Worm (Caenorhabditis elegans) whole organism, late embryonic: ENCODE measurements around the gene ZC513.14.

Source experiments
- K09A11.1 ChIP-seq: sonication (generic microtip); optimal IDR thresholded peaks from 2 replicates; lab custom pipeline; 2017; ENCODE audit warnings: antibody characterized with exemption, mild to moderate bottlenecking, missing genetic modification characterization, missing compliant biosample characterization; ENCODE audit not compliant: insufficient read depth
- ceh-24 ChIP-seq: sonication (generic microtip); optimal IDR thresholded peaks from 2 replicates; lab custom pipeline; 2016; ENCODE audit warnings: mild to moderate bottlenecking, missing genetic modification characterization, missing compliant biosample characterization
- ceh-34 ChIP-seq: sonication (generic microtip); optimal IDR thresholded peaks from 2 replicates; lab custom pipeline; 2016; ENCODE audit warnings: mild to moderate bottlenecking, missing genetic modification characterization, missing compliant biosample characterization
- ceh-48 ChIP-seq: sonication (generic microtip); optimal IDR thresholded peaks from 2 replicates; lab custom pipeline; 2016; ENCODE audit warnings: missing genetic modification characterization, inconsistent platforms, missing compliant biosample characterization
- ceh-9 ChIP-seq: sonication (generic microtip); optimal IDR thresholded peaks from 2 replicates; lab custom pipeline; 2016; ENCODE audit warnings: mild to moderate bottlenecking, missing genetic modification characterization, inconsistent platforms, missing compliant biosample characterization
- elt-4 ChIP-seq: sonication (generic microtip); optimal IDR thresholded peaks from 2 replicates; lab custom pipeline; 2016; ENCODE audit warnings: missing genetic modification characterization, missing compliant biosample characterization
- gmeb-2 ChIP-seq: sonication (generic microtip); optimal IDR thresholded peaks from 2 replicates; lab custom pipeline; 2016; ENCODE audit warnings: missing genetic modification characterization, inconsistent platforms, missing compliant biosample characterization
- mec-3 ChIP-seq: sonication (generic microtip); optimal IDR thresholded peaks from 2 replicates; lab custom pipeline; 2016; ENCODE audit warnings: borderline replicate concordance, missing genetic modification characterization, missing compliant biosample characterization
- pha-4 ChIP-seq: fragments of 150-350 bp; optimal IDR thresholded peaks from 2 replicates; lab custom pipeline; 2018; ENCODE audit warnings: missing biosample characterization, missing genetic modification reagents, missing genetic modification characterization
- ref-2 ChIP-seq: sonication (generic microtip); optimal IDR thresholded peaks from 2 replicates; lab custom pipeline; 2016; ENCODE audit warnings: missing genetic modification characterization, missing compliant biosample characterization
- sox-2 ChIP-seq: fragments of 200-800 bp; sonication (Bioruptor generic); IDR thresholded peaks from 2 replicates; pipeline ENCODE4 v1.3.6; 2022; ENCODE audit warnings: missing genetic modification reagents, missing genetic modification characterization, missing compliant biosample characterization
- unc-42 ChIP-seq: sonication (generic microtip); optimal IDR thresholded peaks from 2 replicates; lab custom pipeline; 2016; ENCODE audit warnings: missing genotype, missing genetic modification characterization, missing compliant biosample characterization
- zip-5 ChIP-seq: sonication (generic microtip); optimal IDR thresholded peaks from 2 replicates; lab custom pipeline; 2016; ENCODE audit warnings: missing genetic modification characterization, missing compliant biosample characterization

The ZC513.14 gene

ce11 chrV:7994570-7994969 is 41.3 kb downstream of the ZC513.14 start, which contains the start of gene ceh-76:
ceh-76 (minus strand) TSS chrV:7994670.
- no peak for TF ChIP-seq gmeb-2 (tag; lab: Kevin White, UChicago)
- TF ChIP-seq ceh-24, result no peak
- no peak for TF ChIP-seq ceh-34 (tag; lab: Kevin White, UChicago)
- no peak for TF ChIP-seq sox-2
- no peak for TF ChIP-seq K09A11.1 (tag; lab: Kevin White, UChicago)

- TF ChIP-seq elt-4 (tag; lab: Kevin White, UChicago), result no peak
- TF ChIP-seq zip-5, result no peak
- TF ChIP-seq ceh-48 (tag; lab: Kevin White, UChicago), result no peak
- no peak for TF ChIP-seq ref-2 (tag; lab: Kevin White, UChicago)
- TF ChIP-seq pha-4 (tag; lab: Kevin White, UChicago), result no peak
- TF ChIP-seq ceh-9 (tag; lab: Kevin White, UChicago), result no peak
- TF ChIP-seq unc-42 (tag; lab: Kevin White, UChicago), result no peak
- TF ChIP-seq mec-3 (tag; lab: Kevin White, UChicago), result no peak
- TF ChIP-seq sox-2, result no peak
Observed at ce11 chrV:7985860-7986259, 50.0 kb downstream of the ZC513.14 start, which contains the start of gene Y97E10AL.1. Y97E10AL.1 (plus strand) TSS chrV:7986160.
